Worm (Caenorhabditis elegans) whole organism, L4/young adult: ENCODE results near the gene Y105C5B.18.

Source experiments
- dao-5 ChIP-seq: sonication (generic microtip); optimal IDR thresholded peaks from 2 replicates; lab custom pipeline; 2016; ENCODE audit warnings: missing genotype, missing genetic modification characterization, moderate library complexity, missing compliant biosample characterization
- him-1 ChIP-seq: sonication (generic microtip); optimal IDR thresholded peaks from 2 replicates; lab custom pipeline; 2016; ENCODE audit warnings: missing genotype, missing genetic modification reagents, missing genetic modification characterization, missing compliant biosample characterization

ce11 chrIV:15951640-15952039 is 12.8 kb upstream of the Y105C5B.18 start, which contains the start of gene Y105C5B.15:
- TF ChIP-seq him-1 = no peak
- no peak for TF ChIP-seq dao-5 (tag; lab: Kevin White, UChicago)
